Worm (Caenorhabditis elegans) whole organism, L2 larva: ENCODE measurements around the gene rsp-4.

Source experiments
- F13H6.1 ChIP-seq: sonication (generic microtip); optimal IDR thresholded peaks from 2 replicates; lab custom pipeline; 2016; ENCODE audit warnings: missing genetic modification characterization, missing compliant biosample characterization
- ZK546.5 ChIP-seq: sonication (generic microtip); optimal IDR thresholded peaks from 2 replicates; lab custom pipeline; 2017; ENCODE audit warnings: missing biosample characterization, missing genetic modification characterization
- alr-1 ChIP-seq: fragments of 150-350 bp; optimal IDR thresholded peaks from 2 replicates; lab custom pipeline; 2014; ENCODE audit warnings: missing biosample characterization, missing genetic modification characterization
- ama-1 ChIP-seq: fragments of 150-350 bp; optimal IDR thresholded peaks from 2 replicates; lab custom pipeline; 2018; ENCODE audit warnings: inconsistent platforms
- ceh-16 ChIP-seq: fragments of 150-350 bp; optimal IDR thresholded peaks from 2 replicates; lab custom pipeline; 2014; ENCODE audit warnings: missing biosample characterization, missing genetic modification characterization
- elt-3 ChIP-seq: sonication (generic microtip); optimal IDR thresholded peaks from 2 replicates; lab custom pipeline; 2017; ENCODE audit warnings: missing biosample characterization, missing genetic modification characterization
- lin-13 ChIP-seq: fragments of 150-350 bp; optimal IDR thresholded peaks from 2 replicates; lab custom pipeline; 2014; ENCODE audit warnings: missing biosample characterization, missing genetic modification reagents, missing genetic modification characterization
- lin-39 ChIP-seq: fragments of 150-350 bp; optimal IDR thresholded peaks from 2 replicates; lab custom pipeline; 2014; ENCODE audit warnings: missing biosample characterization, missing genetic modification reagents, missing genetic modification characterization
- mdl-1 ChIP-seq, 2 experiments: fragments of 150-350 bp in 1 of 2; sonication (generic microtip) in 1 of 2; optimal IDR thresholded peaks; 2 replicates each; lab custom pipeline; 2017; ENCODE audit warnings: missing biosample characterization in 2 of 2, missing genetic modification characterization in 2 of 2
- nhr-12 ChIP-seq: fragments of 150-350 bp; optimal IDR thresholded peaks from 2 replicates; lab custom pipeline; 2014; ENCODE audit warnings: missing biosample characterization, missing genetic modification characterization
- nhr-25 ChIP-seq: fragments of 150-350 bp; sonication (generic microtip); optimal IDR thresholded peaks from 3 replicates; lab custom pipeline; 2014; ENCODE audit warnings: missing biosample characterization, missing genetic modification characterization
- nhr-77 ChIP-seq: fragments of 150-350 bp; optimal IDR thresholded peaks from 2 replicates; lab custom pipeline; 2014; ENCODE audit warnings: missing biosample characterization, missing genetic modification characterization
- sem-4 ChIP-seq: fragments of 150-350 bp; optimal IDR thresholded peaks from 2 replicates; lab custom pipeline; 2014; ENCODE audit warnings: missing biosample characterization, missing genetic modification reagents, missing genetic modification characterization
- unc-62 ChIP-seq: fragments of 150-350 bp; optimal IDR thresholded peaks from 2 replicates; lab custom pipeline; 2014; ENCODE audit warnings: missing biosample characterization, missing genetic modification reagents, missing genetic modification characterization

DNA sequence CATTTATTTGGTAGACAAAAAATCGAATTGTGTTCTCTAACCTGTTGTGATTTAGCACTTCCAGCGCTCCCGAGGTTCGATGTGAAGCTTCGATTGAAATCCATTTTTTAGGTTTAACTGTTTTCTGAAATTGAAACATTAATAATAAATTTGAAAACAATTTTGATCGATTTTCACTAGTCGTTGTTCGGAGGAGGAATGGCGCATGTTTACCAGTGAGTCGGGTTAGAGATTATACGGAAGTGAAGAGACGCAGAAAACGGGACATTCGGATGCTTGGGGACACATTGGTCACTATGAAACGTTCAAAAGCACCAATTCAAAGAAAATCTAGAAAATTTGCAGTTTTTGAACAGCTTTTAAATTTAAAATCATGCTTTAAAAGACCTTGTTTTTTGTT, 10.1 kb upstream of the rsp-4 start, which contains the start of gene fbxl-3:
- TF ChIP-seq mdl-1 (tag; optimal IDR thresholded peaks at IDR 0.05; lab: Kevin White, UChicago): no peak
- no peak for TF ChIP-seq ama-1 (lab: Kevin White, UChicago)
- TF ChIP-seq lin-13 (GFP tag; lab: Kevin White, UChicago): no peak
- no peak for TF ChIP-seq ceh-16 (tag; lab: Kevin White, UChicago)
- no peak for TF ChIP-seq alr-1
- no peak for TF ChIP-seq elt-3 (tag; lab: Kevin White, UChicago)
- TF ChIP-seq ZK546.5 (tag; lab: Kevin White, UChicago): no peak
- no peak for TF ChIP-seq nhr-12 (tag; lab: Kevin White, UChicago)
- TF ChIP-seq sem-4: no peak
- TF ChIP-seq nhr-25 (tag; lab: Kevin White, UChicago): no peak
- TF ChIP-seq F13H6.1: no peak
- TF ChIP-seq unc-62 (GFP tag; lab: Kevin White, UChicago): no peak
- TF ChIP-seq nhr-77 (tag; lab: Kevin White, UChicago): no peak
- no peak for TF ChIP-seq lin-39 (tag; lab: Kevin White, UChicago)
